Worm (Caenorhabditis elegans) whole organism, L1 larva: ENCODE data around the gene cpsf-3.
A peak's percentile ranks its signal among the peaks of the same experiment; 100 is the strongest.

Experiments
- C16A3.4 ChIP-seq: fragments of 150-350 bp; optimal IDR thresholded peaks from 2 replicates; lab custom pipeline; 2014; ENCODE audit warnings: missing biosample characterization, missing genetic modification characterization
- C34B4.2 ChIP-seq: sonication (generic microtip); optimal IDR thresholded peaks from 2 replicates; lab custom pipeline; 2017; ENCODE audit warnings: mild to moderate bottlenecking, missing genetic modification characterization, missing compliant biosample characterization
- F16B12.6 ChIP-seq: fragments of 150-350 bp; optimal IDR thresholded peaks from 2 replicates; lab custom pipeline; 2014; ENCODE audit warnings: missing biosample characterization, missing genetic modification characterization
- aha-1 ChIP-seq: fragments of 150-350 bp; optimal IDR thresholded peaks from 2 replicates; lab custom pipeline; 2014; ENCODE audit warnings: missing biosample characterization, missing genetic modification characterization
- alr-1 ChIP-seq: fragments of 200-800 bp; sonication (Bioruptor generic); optimal IDR thresholded peaks from 2 replicates; lab custom pipeline; 2018; ENCODE audit warnings: borderline replicate concordance, mild to moderate bottlenecking, missing genetic modification characterization, missing compliant biosample characterization
- ama-1 ChIP-seq: fragments of 150-350 bp; optimal IDR thresholded peaks from 2 replicates; lab custom pipeline; 2014
- blmp-1 ChIP-seq: fragments of 150-350 bp; optimal IDR thresholded peaks from 2 replicates; lab custom pipeline; 2014; ENCODE audit warnings: missing biosample characterization, missing genetic modification characterization
- ceh-63 ChIP-seq: fragments of 200-800 bp; sonication (Bioruptor generic); optimal IDR thresholded peaks from 2 replicates; lab custom pipeline; 2018; ENCODE audit warnings: mild to moderate bottlenecking, missing genetic modification characterization, missing compliant biosample characterization
- ceh-8 ChIP-seq: fragments of 200-800 bp; sonication (Bioruptor generic); optimal IDR thresholded peaks from 2 replicates; lab custom pipeline; 2018; ENCODE audit warnings: mild to moderate bottlenecking, missing genetic modification characterization, moderate library complexity, missing compliant biosample characterization
- ceh-82 ChIP-seq, 3 experiments: fragments of 150-350 bp in 1 of 3; sonication (generic microtip) in 2 of 3; optimal IDR thresholded peaks; 2 replicates each; lab custom pipeline; 2014 to 2017; ENCODE audit warnings: missing biosample characterization in 3 of 3, missing genetic modification characterization in 3 of 3
- ceh-90 ChIP-seq: sonication (generic microtip); optimal IDR thresholded peaks from 2 replicates; lab custom pipeline; 2016; ENCODE audit warnings: missing genetic modification characterization, missing compliant biosample characterization
- ces-1 ChIP-seq: fragments of 150-350 bp; optimal IDR thresholded peaks from 2 replicates; lab custom pipeline; 2014; ENCODE audit warnings: missing biosample characterization, missing genetic modification reagents, missing genetic modification characterization
- dpl-1 ChIP-seq, 3 experiments: fragments of 150-350 bp in 2 of 3; sonication (generic microtip) in 1 of 3; optimal IDR thresholded peaks; 2 replicates each; lab custom pipeline; 2014 to 2017; ENCODE audit warnings: missing biosample characterization in 3 of 3, missing genetic modification characterization in 3 of 3, missing genetic modification reagents in 3 of 3
- efl-3 ChIP-seq: fragments of 200-800 bp; sonication (Bioruptor generic); optimal IDR thresholded peaks from 2 replicates; lab custom pipeline; 2018; ENCODE audit warnings: mild to moderate bottlenecking, missing genetic modification characterization, missing compliant biosample characterization
- egl-13 ChIP-seq: sonication (generic microtip); optimal IDR thresholded peaks from 2 replicates; lab custom pipeline; 2016; ENCODE audit warnings: missing genotype, missing genetic modification reagents, missing genetic modification characterization, missing compliant biosample characterization
- egl-27 ChIP-seq, 2 experiments: fragments of 150-350 bp in 1 of 2; sonication (generic microtip); optimal IDR thresholded peaks; 3 replicates each; lab custom pipeline; 2017 to 2018; ENCODE audit warnings: missing biosample characterization in 2 of 2, missing genetic modification characterization in 2 of 2, missing genetic modification reagents in 2 of 2
- fkh-10 ChIP-seq: sonication (generic microtip); optimal IDR thresholded peaks from 2 replicates; lab custom pipeline; 2017; ENCODE audit warnings: missing biosample characterization, missing genetic modification reagents, missing genetic modification characterization
- fkh-4 ChIP-seq: sonication (generic microtip); optimal IDR thresholded peaks from 2 replicates; lab custom pipeline; 2016; ENCODE audit warnings: missing compliant biosample characterization, missing genetic modification characterization, borderline replicate concordance
- fos-1 ChIP-seq: fragments of 150-350 bp; optimal IDR thresholded peaks from 2 replicates; lab custom pipeline; 2014; ENCODE audit warnings: missing biosample characterization, missing genetic modification characterization
- hlh-4 ChIP-seq: sonication (generic microtip); optimal IDR thresholded peaks from 2 replicates; lab custom pipeline; 2016; ENCODE audit warnings: mild to moderate bottlenecking, missing genetic modification characterization, missing compliant biosample characterization
- hpl-2 ChIP-seq: fragments of 150-350 bp; optimal IDR thresholded peaks from 2 replicates; lab custom pipeline; 2014; ENCODE audit warnings: missing biosample characterization, missing genetic modification reagents, missing genetic modification characterization
- irx-1 ChIP-seq: sonication (generic microtip); optimal IDR thresholded peaks from 2 replicates; lab custom pipeline; 2016; ENCODE audit warnings: missing genetic modification characterization, missing compliant biosample characterization
- isw-1 ChIP-seq: fragments of 200-800 bp; sonication (Bioruptor generic); IDR thresholded peaks from 2 replicates; pipeline ENCODE4 v1.3.6; 2022; ENCODE audit warnings: missing genetic modification characterization, missing compliant biosample characterization
- jun-1 ChIP-seq: fragments of 150-350 bp; optimal IDR thresholded peaks from 2 replicates; lab custom pipeline; 2014; ENCODE audit warnings: missing biosample characterization, missing genetic modification reagents, missing genetic modification characterization
- lin-13 ChIP-seq: fragments of 150-350 bp; optimal IDR thresholded peaks from 2 replicates; lab custom pipeline; 2014; ENCODE audit warnings: missing biosample characterization, missing genetic modification reagents, missing genetic modification characterization
- lin-35 ChIP-seq, 2 experiments: fragments of 150-350 bp; optimal IDR thresholded peaks; 2 replicates each; lab custom pipeline; 2014; ENCODE audit warnings: missing biosample characterization in 2 of 2, missing genetic modification characterization in 2 of 2, missing genetic modification reagents in 2 of 2
- lir-3 ChIP-seq: sonication (generic microtip); optimal IDR thresholded peaks from 2 replicates; lab custom pipeline; 2016; ENCODE audit warnings: mild to moderate bottlenecking, missing genetic modification characterization, moderate library complexity, missing compliant biosample characterization; ENCODE audit not compliant: poor library complexity
- mdl-1 ChIP-seq, 2 experiments: fragments of 150-350 bp; optimal IDR thresholded peaks; 2 replicates each; lab custom pipeline; 2014 to 2017; ENCODE audit warnings: missing biosample characterization in 2 of 2, missing genetic modification characterization in 2 of 2, inconsistent platforms in 1 of 2
- mep-1 ChIP-seq: fragments of 150-350 bp; optimal IDR thresholded peaks from 2 replicates; lab custom pipeline; 2014; ENCODE audit warnings: missing biosample characterization, missing genetic modification characterization
- nhr-237 ChIP-seq: fragments of 150-350 bp; optimal IDR thresholded peaks from 2 replicates; lab custom pipeline; 2014; ENCODE audit warnings: missing biosample characterization, missing genetic modification characterization
- nhr-28 ChIP-seq: fragments of 150-350 bp; optimal IDR thresholded peaks from 2 replicates; lab custom pipeline; 2014; ENCODE audit warnings: missing biosample characterization, missing genetic modification characterization
- nhr-76 ChIP-seq: sonication (generic microtip); optimal IDR thresholded peaks from 2 replicates; lab custom pipeline; 2017; ENCODE audit warnings: missing biosample characterization, missing genetic modification characterization
- nhr-77 ChIP-seq: fragments of 150-350 bp; optimal IDR thresholded peaks from 2 replicates; lab custom pipeline; 2014; ENCODE audit warnings: missing biosample characterization, missing genetic modification characterization
- nhr-84 ChIP-seq: sonication (generic microtip); optimal IDR thresholded peaks from 2 replicates; lab custom pipeline; 2017; ENCODE audit warnings: missing biosample characterization, missing genetic modification characterization
- nhr-85 ChIP-seq: sonication (generic microtip); peaks from one replicate; lab custom pipeline; 2016; ENCODE audit warnings: missing genetic modification characterization, inconsistent platforms, missing compliant biosample characterization
- nhr-90 ChIP-seq: sonication (generic microtip); optimal IDR thresholded peaks from 2 replicates; lab custom pipeline; 2016; ENCODE audit warnings: mild to moderate bottlenecking, missing genetic modification characterization, missing compliant biosample characterization; ENCODE audit not compliant: poor library complexity
- pag-3 ChIP-seq: sonication (generic microtip); optimal IDR thresholded peaks from 2 replicates; lab custom pipeline; 2017; ENCODE audit warnings: missing genetic modification characterization, mild to moderate bottlenecking, missing compliant biosample characterization, antibody characterized with exemption, borderline replicate concordance; ENCODE audit not compliant: insufficient read depth
- pax-3 ChIP-seq: fragments of 200-800 bp; sonication (Bioruptor generic); optimal IDR thresholded peaks from 2 replicates; lab custom pipeline; 2018; ENCODE audit warnings: mild to moderate bottlenecking, missing genetic modification characterization, moderate library complexity, missing compliant biosample characterization
- pqm-1 ChIP-seq: sonication (generic microtip); optimal IDR thresholded peaks from 3 replicates; lab custom pipeline; 2017; ENCODE audit warnings: missing biosample characterization, missing genetic modification characterization
- rnt-1 ChIP-seq: sonication (generic microtip); optimal IDR thresholded peaks from 2 replicates; lab custom pipeline; 2016; ENCODE audit warnings: mild to moderate bottlenecking, missing genetic modification characterization, moderate library complexity, missing compliant biosample characterization
- skn-1 ChIP-seq: fragments of 150-350 bp; optimal IDR thresholded peaks from 2 replicates; lab custom pipeline; 2014; ENCODE audit warnings: missing biosample characterization, missing genetic modification characterization
- snpc-4 ChIP-seq: fragments of 150-350 bp; optimal IDR thresholded peaks from 2 replicates; lab custom pipeline; 2014; ENCODE audit warnings: missing biosample characterization, missing genetic modification characterization
- snu-23 ChIP-seq: sonication (generic microtip); optimal IDR thresholded peaks from 2 replicates; lab custom pipeline; 2016; ENCODE audit warnings: missing genetic modification characterization, missing compliant biosample characterization
- sptf-1 ChIP-seq: fragments of 150-350 bp; optimal IDR thresholded peaks from 2 replicates; lab custom pipeline; 2014; ENCODE audit warnings: missing biosample characterization, missing genetic modification characterization
- unc-98 ChIP-seq: fragments of 200-800 bp; sonication (Bioruptor generic); IDR thresholded peaks from 2 replicates; pipeline ENCODE4 v1.3.6; 2022; ENCODE audit warnings: missing genetic modification characterization, missing compliant biosample characterization
- vab-15 ChIP-seq: sonication (generic microtip); optimal IDR thresholded peaks from 2 replicates; lab custom pipeline; 2017; ENCODE audit warnings: missing genotype, mild to moderate bottlenecking, missing genetic modification characterization, missing compliant biosample characterization
- zip-4 ChIP-seq: fragments of 200-800 bp; sonication (Bioruptor generic); optimal IDR thresholded peaks from 2 replicates; lab custom pipeline; 2018; ENCODE audit warnings: mild to moderate bottlenecking, missing genetic modification characterization, moderate library complexity, missing compliant biosample characterization
- ztf-11 ChIP-seq, 2 experiments: sonication (generic microtip); optimal IDR thresholded peaks; 2 replicates each; lab custom pipeline; 2016 to 2017; ENCODE audit warnings: missing genetic modification characterization in 2 of 2, missing biosample characterization in 1 of 2, missing compliant biosample characterization in 1 of 2

The cpsf-3 gene

DNA sequence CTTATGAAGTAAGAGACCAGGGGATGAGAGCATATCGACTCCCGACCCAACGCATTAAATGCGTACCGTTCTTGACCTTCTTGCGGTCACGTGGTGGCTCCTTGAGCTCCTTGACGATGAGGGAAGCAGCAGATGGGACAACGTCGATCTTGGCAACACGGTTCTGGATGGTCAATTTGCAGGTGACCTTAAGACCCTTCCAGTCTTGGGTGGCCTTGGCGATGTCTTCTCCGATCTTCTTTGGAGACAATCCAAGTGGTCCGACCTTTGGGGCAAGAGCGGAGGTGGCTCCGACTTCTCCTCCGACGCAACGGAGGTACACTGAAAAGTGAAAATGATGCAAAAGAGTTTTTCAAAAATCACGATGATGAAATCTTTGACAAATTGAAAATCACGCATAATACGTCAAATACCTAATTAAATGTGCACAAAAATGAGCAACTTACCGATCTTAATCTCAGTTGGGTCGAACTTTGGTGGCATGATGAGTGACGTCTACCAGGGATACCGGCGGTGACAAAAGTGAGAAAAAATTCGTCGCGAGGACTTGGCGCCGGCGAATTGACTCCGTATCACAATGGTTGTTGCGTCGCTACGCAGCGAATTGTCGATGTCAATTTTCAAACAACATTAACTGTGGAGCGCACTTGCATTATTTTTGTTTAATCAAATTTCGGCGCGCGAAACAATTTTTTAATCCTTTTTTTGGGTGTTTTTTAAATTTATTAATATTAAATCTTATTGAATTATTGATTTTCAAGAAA lies 42.4 kb downstream of the cpsf-3 start, which contains the start of gene rpl-12 (continued):
- TF ChIP-seq C34B4.2 (tag; lab: Kevin White, UChicago) (peak; percentile 82), snpc-4 (tag; lab: Kevin White, UChicago) (peak; percentile 92), mdl-1 (tag; optimal IDR thresholded peaks at IDR 0.05; lab: Kevin White, UChicago) (peak; percentile 2 to 98), irx-1 (peak; percentile 99), ceh-90 (tag; lab: Kevin White, UChicago) (peak; percentile 71), ceh-82 (tag; optimal IDR thresholded peaks at IDR 0.05; lab: Kevin White, UChicago) (peak; percentile 98 to 100 (median 99)), hpl-2 (GFP tag; lab: Kevin White, UChicago) (peak; percentile 93), ama-1 (lab: Kevin White, UChicago) (peak; percentile 68), zip-4 (GFP tag; lab: Kevin White, UChicago) (peak; percentile 95), F16B12.6 (tag; lab: Kevin White, UChicago) (peak; percentile 79), ceh-63 (GFP tag; lab: Kevin White, UChicago) (peak; percentile 77), blmp-1 (tag; lab: Kevin White, UChicago) (peak; percentile 83), rnt-1 (tag; lab: Kevin White, UChicago) (peak; percentile 98), lin-35 (GFP tag; optimal IDR thresholded peaks at IDR 0.05; lab: Kevin White, UChicago) (peak; percentile 98 to 99), lir-3 (tag; lab: Kevin White, UChicago) (peak; percentile 95), nhr-237 (tag; lab: Kevin White, UChicago) (peak; percentile 96), mep-1 (peak; percentile 100), unc-98 (GFP tag; lab: Robert Waterston, UW) (peak; percentile 91), snu-23 (GFP tag; lab: Kevin White, UChicago) (peak; percentile 100), isw-1 (GFP tag; lab: Robert Waterston, UW) (peak; percentile 99), nhr-77 (peak; percentile 98), ceh-8 (GFP tag; lab: Kevin White, UChicago) (peak; percentile 98), fkh-4 (tag; lab: Kevin White, UChicago) (peak; percentile 95), egl-27 (tag; optimal IDR thresholded peaks at IDR 0.05; lab: Kevin White, UChicago) (peak; percentile 72 to 87), lin-13 (peak; percentile 99), ces-1 (peak; percentile 94), fkh-10 (GFP tag; lab: Kevin White, UChicago) (peak; percentile 99), pag-3 (tag; lab: Kevin White, UChicago) (no peak), dpl-1 (GFP tag; optimal IDR thresholded peaks at IDR 0.05; lab: Kevin White, UChicago) (peak; percentile 96 to 98 (median 97)), ztf-11 (tag; optimal IDR thresholded peaks at IDR 0.05; lab: Kevin White, UChicago) (peak in 1 of 2 experiments; percentile 96), alr-1 (tag; lab: Kevin White, UChicago) (peak; percentile 46), pqm-1 (tag; lab: Kevin White, UChicago) (no peak), skn-1 (peak; percentile 96), aha-1 (tag; lab: Kevin White, UChicago) (peak; percentile 86), C16A3.4 (peak; percentile 99), efl-3 (GFP tag; lab: Kevin White, UChicago) (peak; percentile 58), vab-15 (tag; lab: Kevin White, UChicago) (peak; percentile 97), sptf-1 (no peak), pax-3 (peak; percentile 98), nhr-28 (tag; lab: Kevin White, UChicago) (peak; percentile 36), nhr-90 (tag; lab: Kevin White, UChicago) (peak; percentile 99), fos-1 (peak; percentile 97), hlh-4 (tag; lab: Kevin White, UChicago) (no peak), nhr-84 (tag; lab: Kevin White, UChicago) (peak; percentile 67), nhr-76 (peak; percentile 74), egl-13 (tag; lab: Kevin White, UChicago) (peak; percentile 97), nhr-85 (tag; lab: Kevin White, UChicago) (peak; percentile 99), jun-1 (tag; lab: Kevin White, UChicago) (peak; percentile 98)
